Worm (Caenorhabditis elegans) whole organism, L3 larva: ENCODE results near the gene clc-9.

Experiments
- R02D3.7 ChIP-seq: fragments of 150-350 bp; optimal IDR thresholded peaks from 2 replicates; lab custom pipeline; 2014; ENCODE audit warnings: missing biosample characterization, missing genetic modification characterization
- ZK546.5 ChIP-seq: sonication (generic microtip); optimal IDR thresholded peaks from 2 replicates; lab custom pipeline; 2017; ENCODE audit warnings: missing biosample characterization, missing genetic modification characterization
- aly-2 ChIP-seq: fragments of 150-350 bp; optimal IDR thresholded peaks from 2 replicates; lab custom pipeline; 2014; ENCODE audit warnings: missing biosample characterization, missing genetic modification characterization
- ama-1 ChIP-seq: fragments of 150-350 bp; optimal IDR thresholded peaks from 2 replicates; lab custom pipeline; 2018
- ceh-16 ChIP-seq: sonication (generic microtip); optimal IDR thresholded peaks from 2 replicates; lab custom pipeline; 2017; ENCODE audit warnings: missing biosample characterization, missing genetic modification characterization
- ceh-28 ChIP-seq: fragments of 150-350 bp; optimal IDR thresholded peaks from 2 replicates; lab custom pipeline; 2014; ENCODE audit warnings: missing biosample characterization, missing genetic modification reagents, missing genetic modification characterization
- ceh-82 ChIP-seq: fragments of 150-350 bp; optimal IDR thresholded peaks from 2 replicates; lab custom pipeline; 2014; ENCODE audit warnings: missing biosample characterization, missing genetic modification characterization
- ceh-9 ChIP-seq: sonication (generic microtip); optimal IDR thresholded peaks from 2 replicates; lab custom pipeline; 2018; ENCODE audit warnings: missing biosample characterization, missing genetic modification characterization
- daf-12 ChIP-seq: fragments of 150-350 bp; optimal IDR thresholded peaks from 2 replicates; lab custom pipeline; 2014; ENCODE audit warnings: missing biosample characterization, missing genetic modification reagents, missing genetic modification characterization
- egl-27 ChIP-seq: sonication (generic microtip); optimal IDR thresholded peaks from 4 replicates; lab custom pipeline; 2017; ENCODE audit warnings: missing biosample characterization, missing genetic modification reagents, missing genetic modification characterization
- egl-5 ChIP-seq: fragments of 150-350 bp; optimal IDR thresholded peaks from 2 replicates; lab custom pipeline; 2017; ENCODE audit warnings: missing biosample characterization, missing genetic modification reagents, missing genetic modification characterization, inconsistent platforms
- elt-1 ChIP-seq: fragments of 150-350 bp; optimal IDR thresholded peaks from 2 replicates; lab custom pipeline; 2014; ENCODE audit warnings: missing biosample characterization, missing genetic modification characterization
- elt-2 ChIP-seq: sonication (generic microtip); optimal IDR thresholded peaks from 2 replicates; lab custom pipeline; 2016; ENCODE audit warnings: missing genetic modification reagents, mild to moderate bottlenecking, missing genetic modification characterization, missing compliant biosample characterization
- elt-3 ChIP-seq, 3 experiments: fragments of 150-350 bp in 1 of 3; sonication (generic microtip) in 2 of 3; optimal IDR thresholded peaks; 2 replicates in 2 of 3; 4 replicates in 1 of 3; lab custom pipeline; 2014 to 2017; ENCODE audit warnings: missing biosample characterization in 3 of 3, missing genetic modification characterization in 3 of 3
- eor-1 ChIP-seq, 2 experiments: fragments of 150-350 bp; optimal IDR thresholded peaks; 2 replicates each; lab custom pipeline; 2014 to 2018; ENCODE audit warnings: missing biosample characterization in 2 of 2, missing genetic modification characterization in 2 of 2
- fkh-10 ChIP-seq: sonication (generic microtip); optimal IDR thresholded peaks from 2 replicates; lab custom pipeline; 2017; ENCODE audit warnings: missing biosample characterization, missing genetic modification reagents, missing genetic modification characterization
- fkh-2 ChIP-seq: fragments of 150-350 bp; optimal IDR thresholded peaks from 2 replicates; lab custom pipeline; 2014; ENCODE audit warnings: missing biosample characterization, missing genetic modification reagents, missing genetic modification characterization
- fos-1 ChIP-seq: fragments of 150-350 bp; optimal IDR thresholded peaks from 2 replicates; lab custom pipeline; 2014; ENCODE audit warnings: missing biosample characterization, missing genetic modification characterization
- hmg-11 ChIP-seq: sonication (generic microtip); optimal IDR thresholded peaks from 2 replicates; lab custom pipeline; 2016; ENCODE audit warnings: missing genetic modification characterization, missing compliant biosample characterization
- jun-1 ChIP-seq: fragments of 150-350 bp; optimal IDR thresholded peaks from 2 replicates; lab custom pipeline; 2014; ENCODE audit warnings: missing biosample characterization, missing genetic modification reagents, missing genetic modification characterization
- lin-15B ChIP-seq: fragments of 150-350 bp; optimal IDR thresholded peaks from 2 replicates; lab custom pipeline; 2014; ENCODE audit warnings: missing biosample characterization, missing genetic modification characterization
- lin-39 ChIP-seq: fragments of 150-350 bp; optimal IDR thresholded peaks from 2 replicates; lab custom pipeline; 2018; ENCODE audit warnings: missing biosample characterization, missing genetic modification reagents, missing genetic modification characterization
- lsy-12 ChIP-seq: sonication (generic microtip); optimal IDR thresholded peaks from 2 replicates; lab custom pipeline; 2016; ENCODE audit warnings: mild to moderate bottlenecking, missing genetic modification characterization, missing compliant biosample characterization
- mdl-1 ChIP-seq: fragments of 150-350 bp; optimal IDR thresholded peaks from 2 replicates; lab custom pipeline; 2014; ENCODE audit warnings: missing biosample characterization, missing genetic modification characterization
- mml-1 ChIP-seq: fragments of 150-350 bp; sonication (generic microtip); optimal IDR thresholded peaks from 3 replicates; lab custom pipeline; 2014; ENCODE audit warnings: missing biosample characterization, missing genetic modification characterization
- nfya-1 ChIP-seq: sonication (generic microtip); optimal IDR thresholded peaks from 2 replicates; lab custom pipeline; 2017; ENCODE audit warnings: missing genetic modification characterization, mild to moderate bottlenecking, missing compliant biosample characterization, antibody characterized with exemption, moderate library complexity; ENCODE audit not compliant: insufficient read depth
- nhr-11 ChIP-seq: fragments of 150-350 bp; optimal IDR thresholded peaks from 2 replicates; lab custom pipeline; 2014; ENCODE audit warnings: missing biosample characterization, missing genetic modification characterization
- nhr-12 ChIP-seq: fragments of 150-350 bp; optimal IDR thresholded peaks from 2 replicates; lab custom pipeline; 2014; ENCODE audit warnings: missing biosample characterization, missing genetic modification characterization
- nhr-23 ChIP-seq: fragments of 150-350 bp; optimal IDR thresholded peaks from 2 replicates; lab custom pipeline; 2014; ENCODE audit warnings: missing biosample characterization, missing genetic modification reagents, missing genetic modification characterization
- nhr-237 ChIP-seq: fragments of 150-350 bp; optimal IDR thresholded peaks from 2 replicates; lab custom pipeline; 2014; ENCODE audit warnings: missing biosample characterization, missing genetic modification characterization
- nhr-25 ChIP-seq: sonication (generic microtip); optimal IDR thresholded peaks from 2 replicates; lab custom pipeline; 2017; ENCODE audit warnings: missing biosample characterization, missing genetic modification characterization
- nhr-28 ChIP-seq: fragments of 150-350 bp; optimal IDR thresholded peaks from 2 replicates; lab custom pipeline; 2014; ENCODE audit warnings: missing biosample characterization, missing genetic modification characterization
- nhr-43 ChIP-seq: sonication (generic microtip); optimal IDR thresholded peaks from 2 replicates; lab custom pipeline; 2016; ENCODE audit warnings: mild to moderate bottlenecking, missing genetic modification characterization, missing compliant biosample characterization; ENCODE audit not compliant: poor library complexity, severe bottlenecking
- nhr-67 ChIP-seq: fragments of 150-350 bp; optimal IDR thresholded peaks from 2 replicates; lab custom pipeline; 2014; ENCODE audit warnings: missing biosample characterization, missing genetic modification characterization
- nhr-76 ChIP-seq: fragments of 150-350 bp; sonication (generic microtip); optimal IDR thresholded peaks from 5 replicates; lab custom pipeline; 2014; ENCODE audit warnings: missing biosample characterization, missing genetic modification characterization
- nhr-77 ChIP-seq: fragments of 150-350 bp; optimal IDR thresholded peaks from 2 replicates; lab custom pipeline; 2014; ENCODE audit warnings: missing biosample characterization, missing genetic modification characterization
- pha-4 ChIP-seq: fragments of 150-350 bp; optimal IDR thresholded peaks from 2 replicates; lab custom pipeline; 2014; ENCODE audit warnings: missing biosample characterization, missing genetic modification reagents, missing genetic modification characterization
- pqm-1 ChIP-seq: fragments of 150-350 bp; optimal IDR thresholded peaks from 2 replicates; lab custom pipeline; 2017; ENCODE audit warnings: missing biosample characterization, missing genetic modification characterization, inconsistent platforms
- sea-2 ChIP-seq: fragments of 150-350 bp; sonication (generic microtip); optimal IDR thresholded peaks from 4 replicates; lab custom pipeline; 2014; ENCODE audit warnings: missing biosample characterization, missing genetic modification reagents, missing genetic modification characterization
- skn-1 ChIP-seq: fragments of 150-350 bp; optimal IDR thresholded peaks from 2 replicates; lab custom pipeline; 2014; ENCODE audit warnings: missing biosample characterization, missing genetic modification characterization
- snpc-4 ChIP-seq: fragments of 150-350 bp; optimal IDR thresholded peaks from 2 replicates; lab custom pipeline; 2014; ENCODE audit warnings: missing biosample characterization, missing genetic modification characterization
- tbx-2 ChIP-seq: sonication (generic microtip); optimal IDR thresholded peaks from 2 replicates; lab custom pipeline; 2016; ENCODE audit warnings: mild to moderate bottlenecking, missing genetic modification characterization, missing compliant biosample characterization
- unc-39 ChIP-seq: sonication (generic microtip); optimal IDR thresholded peaks from 4 replicates; lab custom pipeline; 2017; ENCODE audit warnings: missing biosample characterization, missing genetic modification characterization
- unc-62 ChIP-seq: fragments of 150-350 bp; sonication (generic microtip); optimal IDR thresholded peaks from 4 replicates; lab custom pipeline; 2014; ENCODE audit warnings: missing biosample characterization, missing genetic modification reagents, missing genetic modification characterization
- zag-1 ChIP-seq: fragments of 150-350 bp; optimal IDR thresholded peaks from 2 replicates; lab custom pipeline; 2014; ENCODE audit warnings: missing biosample characterization, missing genetic modification characterization
- ztf-11 ChIP-seq: fragments of 150-350 bp; optimal IDR thresholded peaks from 2 replicates; lab custom pipeline; 2014; ENCODE audit warnings: missing biosample characterization, missing genetic modification characterization
- ztf-4 ChIP-seq: fragments of 150-350 bp; optimal IDR thresholded peaks from 2 replicates; lab custom pipeline; 2014; ENCODE audit warnings: missing biosample characterization, missing genetic modification characterization

Gene clc-9

ce11 chrIV:11146492-11146891, 33.8 kb downstream of the clc-9 start:
- no peak for TF ChIP-seq lin-39 (tag; lab: Kevin White, UChicago)
- TF ChIP-seq ceh-16 (tag; lab: Kevin White, UChicago): no peak
- no peak for TF ChIP-seq ztf-11 (tag; lab: Kevin White, UChicago)
- no peak for TF ChIP-seq ceh-28 (tag; lab: Kevin White, UChicago)
- no peak for TF ChIP-seq lin-15B (tag; lab: Kevin White, UChicago)
- no peak for TF ChIP-seq tbx-2 (tag; lab: Kevin White, UChicago)
- no peak for TF ChIP-seq ZK546.5 (tag; lab: Kevin White, UChicago)
- TF ChIP-seq ceh-82 (tag; lab: Kevin White, UChicago): no peak
- TF ChIP-seq zag-1 (tag; lab: Kevin White, UChicago): no peak
- TF ChIP-seq hmg-11 (tag; lab: Kevin White, UChicago): no peak

ce11 chrIV:11146962-11147470, 34.3 kb downstream of the clc-9 start, which contains the start of gene pigq-1:
Gene pigq-1, minus strand, starts transcription at chrIV:11147247.
- TF ChIP-seq fos-1 (tag; lab: Kevin White, UChicago) (no peak), fkh-10 (no peak), pqm-1 (no peak), ceh-28 (tag; lab: Kevin White, UChicago) (peak; percentile 16), ceh-82 (tag; lab: Kevin White, UChicago) (no peak), elt-2 (peak; percentile 19), hmg-11 (tag; lab: Kevin White, UChicago) (no peak), nhr-11 (tag; lab: Kevin White, UChicago) (no peak), nhr-43 (tag; lab: Kevin White, UChicago) (peak; percentile 67), ztf-4 (tag; lab: Kevin White, UChicago) (no peak), lin-15B (tag; lab: Kevin White, UChicago) (no peak), ceh-9 (no peak), aly-2 (tag; lab: Kevin White, UChicago) (peak; percentile 20), nhr-12 (tag; lab: Kevin White, UChicago) (peak; percentile 17), eor-1 (tag; optimal IDR thresholded peaks at IDR 0.05; lab: Kevin White, UChicago) (no peak), nhr-28 (no peak), lsy-12 (tag; lab: Kevin White, UChicago) (peak; percentile 65), unc-62 (no peak), ztf-11 (tag; lab: Kevin White, UChicago) (no peak), egl-5 (tag; lab: Kevin White, UChicago) (no peak), zag-1 (tag; lab: Kevin White, UChicago) (peak; percentile 62), nhr-77 (tag; lab: Kevin White, UChicago) (no peak), snpc-4 (tag; lab: Kevin White, UChicago) (no peak), mml-1 (no peak), egl-27 (no peak), nfya-1 (tag; lab: Kevin White, UChicago) (no peak), pha-4 (peak; percentile 25), tbx-2 (tag; lab: Kevin White, UChicago) (peak; percentile 49), R02D3.7 (tag; lab: Kevin White, UChicago) (peak; percentile 49), daf-12 (tag; lab: Kevin White, UChicago) (no peak), unc-39 (tag; lab: Kevin White, UChicago) (no peak), fkh-2 (no peak), nhr-237 (no peak), nhr-23 (tag; lab: Kevin White, UChicago) (peak; percentile 16), skn-1 (tag; lab: Kevin White, UChicago) (no peak), jun-1 (tag; lab: Kevin White, UChicago) (no peak), mdl-1 (tag; lab: Kevin White, UChicago) (no peak), nhr-76 (tag; lab: Kevin White, UChicago) (no peak), nhr-25 (no peak), ama-1 (lab: Kevin White, UChicago) (peak; percentile 61), lin-39 (tag; lab: Kevin White, UChicago) (no peak), elt-1 (tag; lab: Kevin White, UChicago) (peak; percentile 17), ceh-16 (tag; lab: Kevin White, UChicago) (peak; percentile 10), nhr-67 (tag; lab: Kevin White, UChicago) (no peak), elt-3 (tag; optimal IDR thresholded peaks at IDR 0.05; lab: Kevin White, UChicago) (no peak), sea-2 (no peak), ZK546.5 (tag; lab: Kevin White, UChicago) (peak; percentile 46)
